Fruit fly (Drosophila melanogaster) whole organism, embryonic: ENCODE measurements around the gene CG2247.
A peak's percentile ranks its signal among the peaks of the same experiment; 100 is the strongest.

Experiments
- Antp ChIP-seq: fragments of 200-800 bp; sonication (Bioruptor generic); optimal IDR thresholded peaks from 3 replicates; lab custom pipeline; 2016; ENCODE audit warnings: missing biosample characterization, missing genetic modification characterization
- Blimp-1 ChIP-seq: fragments of 200-800 bp; sonication (Bioruptor generic); optimal IDR thresholded peaks from 3 replicates; lab custom pipeline; 2018; ENCODE audit warnings: missing biosample characterization, missing genetic modification characterization, mild to moderate bottlenecking, moderate library complexity, missing genetic modification reagents
- Bteb2 ChIP-seq: fragments of 200-800 bp; sonication (Bioruptor generic); optimal IDR thresholded peaks from 2 replicates; lab custom pipeline; 2016; ENCODE audit warnings: missing biosample characterization, missing genetic modification characterization
- CG10366 ChIP-seq: fragments of 200-800 bp; sonication (Bioruptor generic); IDR thresholded peaks from 2 replicates; pipeline ENCODE4 v1.3.6; 2022; ENCODE audit warnings: missing biosample characterization, missing genetic modification characterization
- CG11504 ChIP-seq: fragments of 200-800 bp; sonication (Bioruptor generic); optimal IDR thresholded peaks from 3 replicates; lab custom pipeline; 2019; ENCODE audit warnings: missing biosample characterization, mild to moderate bottlenecking, missing genetic modification characterization, moderate library complexity
- CG11560 ChIP-seq: fragments of 200-800 bp; sonication (Bioruptor generic); IDR thresholded peaks from 3 replicates; pipeline ENCODE4 v1.3.6; 2022; ENCODE audit warnings: missing biosample characterization, missing genetic modification characterization
- CG11723 ChIP-seq: fragments of 200-800 bp; sonication (Bioruptor generic); optimal IDR thresholded peaks from 2 replicates; lab custom pipeline; 2017; ENCODE audit warnings: missing biosample characterization, mild to moderate bottlenecking, missing genetic modification characterization
- CG12219 ChIP-seq: fragments of 200-800 bp; sonication (Bioruptor generic); optimal IDR thresholded peaks from 3 replicates; lab custom pipeline; 2018; ENCODE audit warnings: missing biosample characterization, mild to moderate bottlenecking, missing genetic modification characterization
- CG12391 ChIP-seq: fragments of 200-800 bp; sonication (Bioruptor generic); optimal IDR thresholded peaks from 3 replicates; lab custom pipeline; 2018; ENCODE audit warnings: missing biosample characterization, mild to moderate bottlenecking, missing genetic modification characterization, moderate library complexity
- CG12659 ChIP-seq: fragments of 200-800 bp; sonication (Bioruptor generic); optimal IDR thresholded peaks from 3 replicates; lab custom pipeline; 2017; ENCODE audit warnings: mild to moderate bottlenecking, missing biosample characterization, missing genetic modification reagents, missing genetic modification characterization
- CG13424 ChIP-seq: fragments of 200-800 bp; sonication (Bioruptor generic); optimal IDR thresholded peaks from 2 replicates; lab custom pipeline; 2019; ENCODE audit warnings: missing biosample characterization, mild to moderate bottlenecking, missing genetic modification characterization, moderate library complexity
- CG14050 ChIP-seq: fragments of 200-800 bp; sonication (Bioruptor generic); IDR thresholded peaks from 3 replicates; pipeline ENCODE4 v1.3.6; 2022; ENCODE audit warnings: missing biosample characterization, missing genetic modification characterization
- CG15269 ChIP-seq: fragments of 200-800 bp; sonication (Bioruptor generic); optimal IDR thresholded peaks from 2 replicates; lab custom pipeline; 2018; ENCODE audit warnings: missing biosample characterization, mild to moderate bottlenecking, missing genetic modification characterization, moderate library complexity
- CG1529 ChIP-seq: fragments of 200-800 bp; sonication (Bioruptor generic); optimal IDR thresholded peaks from 3 replicates; lab custom pipeline; 2018; ENCODE audit warnings: missing biosample characterization, missing genetic modification characterization
- CG2889 ChIP-seq: fragments of 200-800 bp; sonication (Bioruptor generic); IDR thresholded peaks from 3 replicates; pipeline ENCODE4 v1.3.6; 2022; ENCODE audit warnings: missing biosample characterization, missing genetic modification characterization
- CG3407 ChIP-seq: fragments of 200-800 bp; sonication (Bioruptor generic); optimal IDR thresholded peaks from 2 replicates; lab custom pipeline; 2018; ENCODE audit warnings: missing biosample characterization, mild to moderate bottlenecking, missing genetic modification characterization
- CG5180 ChIP-seq: fragments of 200-800 bp; sonication (Bioruptor generic); optimal IDR thresholded peaks from 3 replicates; lab custom pipeline; 2017; ENCODE audit warnings: missing biosample characterization, missing genetic modification characterization, mild to moderate bottlenecking, moderate library complexity, missing genetic modification reagents
- CG6272 ChIP-seq: fragments of 200-800 bp; sonication (Bioruptor generic); IDR thresholded peaks from 2 replicates; pipeline ENCODE4 v1.3.6; 2022; ENCODE audit warnings: missing biosample characterization, missing genetic modification characterization
- CG9215 ChIP-seq: fragments of 200-800 bp; sonication (Bioruptor generic); IDR thresholded peaks from 2 replicates; pipeline ENCODE4 v1.3.6; 2022; ENCODE audit warnings: missing biosample characterization, missing genetic modification characterization
- CG9727 ChIP-seq: fragments of 200-800 bp; sonication (Bioruptor generic); optimal IDR thresholded peaks from 3 replicates; lab custom pipeline; 2017; ENCODE audit warnings: missing biosample characterization, mild to moderate bottlenecking, missing genetic modification characterization
- CG9797 ChIP-seq: fragments of 200-800 bp; sonication (Bioruptor generic); optimal IDR thresholded peaks from 3 replicates; lab custom pipeline; 2018; ENCODE audit warnings: missing biosample characterization, mild to moderate bottlenecking, missing genetic modification characterization
- D19A ChIP-seq: fragments of 200-800 bp; optimal IDR thresholded peaks from 3 replicates; lab custom pipeline; 2019; ENCODE audit warnings: missing biosample characterization, mild to moderate bottlenecking, missing genetic modification characterization, moderate library complexity
- Jarid2 ChIP-seq: fragments of 200-800 bp; sonication (Bioruptor generic); optimal IDR thresholded peaks from 3 replicates; lab custom pipeline; 2017; ENCODE audit warnings: mild to moderate bottlenecking, missing biosample characterization, missing genetic modification reagents, missing genetic modification characterization
- Lpt ChIP-seq: fragments of >200 bp; optimal IDR thresholded peaks from 2 replicates; lab custom pipeline; 2018; ENCODE audit warnings: missing biosample characterization, missing genetic modification characterization
- Oli ChIP-seq: fragments of 200-800 bp; sonication (Bioruptor generic); optimal IDR thresholded peaks from 2 replicates; lab custom pipeline; 2018; ENCODE audit warnings: missing biosample characterization, mild to moderate bottlenecking, missing genetic modification characterization, moderate library complexity
- Sox100B ChIP-seq: fragments of 200-800 bp; sonication (Bioruptor generic); optimal IDR thresholded peaks from 3 replicates; lab custom pipeline; 2018; ENCODE audit warnings: missing biosample characterization, mild to moderate bottlenecking, missing genetic modification characterization
- Ssrp ChIP-seq: fragments of 200-800 bp; sonication (Bioruptor generic); optimal IDR thresholded peaks from 2 replicates; lab custom pipeline; 2018; ENCODE audit warnings: missing biosample characterization, mild to moderate bottlenecking, missing genetic modification characterization, moderate library complexity
- Vsx1 ChIP-seq: fragments of 200-800 bp; sonication (Bioruptor generic); optimal IDR thresholded peaks from 2 replicates; lab custom pipeline; 2017; ENCODE audit warnings: missing biosample characterization, mild to moderate bottlenecking, missing genetic modification characterization, missing genetic modification reagents
- ap ChIP-seq: fragments of 200-800 bp; sonication (Bioruptor generic); IDR thresholded peaks from 2 replicates; pipeline ENCODE4 v1.3.6; 2022; ENCODE audit warnings: missing biosample characterization, missing genetic modification characterization
- az2 ChIP-seq: fragments of 200-800 bp; sonication (Bioruptor generic); optimal IDR thresholded peaks from 3 replicates; lab custom pipeline; 2016; ENCODE audit warnings: missing biosample characterization, missing genetic modification characterization
- bcd ChIP-seq: fragments of 200-800 bp; sonication (Bioruptor generic); optimal IDR thresholded peaks from 2 replicates; lab custom pipeline; 2017; ENCODE audit warnings: missing biosample characterization, mild to moderate bottlenecking, missing genetic modification characterization
- bsh ChIP-seq, 2 experiments: fragments of 200-800 bp; sonication (Bioruptor generic); optimal IDR thresholded peaks; 2 replicates each; lab custom pipeline; 2017 to 2018; ENCODE audit warnings: mild to moderate bottlenecking in 2 of 2, missing biosample characterization in 2 of 2, missing genetic modification characterization in 2 of 2, moderate library complexity in 1 of 2
- chif ChIP-seq, 2 experiments: fragments of 200-800 bp; sonication (Bioruptor generic); optimal IDR thresholded peaks; 3 replicates each; lab custom pipeline; 2016; ENCODE audit warnings: missing biosample characterization in 2 of 2, missing genetic modification characterization in 2 of 2
- dysf ChIP-seq: fragments of 200-800 bp; sonication (Bioruptor generic); IDR thresholded peaks from 3 replicates; pipeline ENCODE4 v1.3.6; 2022; ENCODE audit warnings: missing biosample characterization, missing genetic modification characterization
- ewg ChIP-seq: fragments of 200-800 bp; sonication (Bioruptor generic); optimal IDR thresholded peaks from 3 replicates; lab custom pipeline; 2017; ENCODE audit warnings: mild to moderate bottlenecking, missing biosample characterization, missing genetic modification reagents, missing genetic modification characterization
- fd96Cb ChIP-seq: fragments of 200-800 bp; sonication (Bioruptor generic); optimal IDR thresholded peaks from 2 replicates; lab custom pipeline; 2018; ENCODE audit warnings: missing biosample characterization, mild to moderate bottlenecking, missing genetic modification characterization, moderate library complexity
- grau ChIP-seq: fragments of 200-800 bp; optimal IDR thresholded peaks from 3 replicates; lab custom pipeline; 2019; ENCODE audit warnings: missing biosample characterization, mild to moderate bottlenecking, missing genetic modification characterization, moderate library complexity
- ind ChIP-seq: fragments of 200-800 bp; sonication (Bioruptor generic); optimal IDR thresholded peaks from 3 replicates; lab custom pipeline; 2016; ENCODE audit warnings: missing biosample characterization, missing genetic modification characterization
- kni ChIP-seq: fragments of 200-800 bp; sonication (Bioruptor generic); optimal IDR thresholded peaks from 3 replicates; lab custom pipeline; 2017; ENCODE audit warnings: mild to moderate bottlenecking, missing biosample characterization, missing genetic modification reagents, missing genetic modification characterization
- lmd ChIP-seq: fragments of 200-800 bp; sonication (Bioruptor generic); IDR thresholded peaks from 2 replicates; pipeline ENCODE4 v1.3.6; 2022; ENCODE audit warnings: missing biosample characterization, missing genetic modification characterization
- lov ChIP-seq, 2 experiments: fragments of 200-800 bp in 1 of 2; fragments of >200 bp in 1 of 2; sonication (Bioruptor generic) in 1 of 2; IDR thresholded peaks in 1 of 2; optimal IDR thresholded peaks in 1 of 2; 2 replicates in 1 of 2; 3 replicates in 1 of 2; pipeline versions ENCODE4 v1.3.6 to Lab custom; 2017 to 2022; ENCODE audit warnings: missing biosample characterization in 1 of 2, missing genetic modification characterization in 1 of 2
- nerfin-1 ChIP-seq: fragments of 200-800 bp; sonication (Bioruptor generic); optimal IDR thresholded peaks from 3 replicates; lab custom pipeline; 2019; ENCODE audit warnings: missing biosample characterization, mild to moderate bottlenecking, missing genetic modification characterization, moderate library complexity
- nom ChIP-seq: fragments of 200-800 bp; sonication (Bioruptor generic); optimal IDR thresholded peaks from 2 replicates; lab custom pipeline; 2017; ENCODE audit warnings: missing biosample characterization, missing genetic modification characterization, mild to moderate bottlenecking, moderate library complexity, missing genetic modification reagents
- phol ChIP-seq: fragments of 200-800 bp; sonication (Bioruptor generic); optimal IDR thresholded peaks from 3 replicates; lab custom pipeline; 2018; ENCODE audit warnings: missing biosample characterization, mild to moderate bottlenecking, missing genetic modification characterization, moderate library complexity
- run ChIP-seq: fragments of 200-800 bp; sonication (Bioruptor generic); optimal IDR thresholded peaks from 3 replicates; lab custom pipeline; 2018; ENCODE audit warnings: missing biosample characterization, mild to moderate bottlenecking, missing genetic modification characterization
- sc ChIP-seq, 3 experiments: fragments of >200 bp in 2 of 3; fragments of 200-800 bp in 1 of 3; sonication (Bioruptor generic) in 1 of 3; optimal IDR thresholded peaks; 2 replicates in 2 of 3; 3 replicates in 1 of 3; lab custom pipeline; 2017; ENCODE audit warnings: mild to moderate bottlenecking in 1 of 3, missing biosample characterization in 1 of 3, missing genetic modification characterization in 1 of 3, missing genetic modification reagents in 1 of 3
- zen ChIP-seq: fragments of 200-800 bp; sonication (Bioruptor generic); optimal IDR thresholded peaks from 3 replicates; lab custom pipeline; 2018; ENCODE audit warnings: missing biosample characterization, mild to moderate bottlenecking, missing genetic modification characterization, moderate library complexity
- zfh2 ChIP-seq: fragments of 200-800 bp; sonication (Bioruptor generic); optimal IDR thresholded peaks from 2 replicates; lab custom pipeline; 2016; ENCODE audit warnings: missing biosample characterization, missing genetic modification characterization

Gene CG2247

dm6 chrX:11659080-11659479 is 47.6 kb upstream of the CG2247 start (continued):
- 0 out of 2 replicates have a peak, but pooled peaks have one; percentile 28 for TF ChIP-seq CG10366 (GFP tag; lab: Robert Waterston, UW)
- peak; percentile 40 for TF ChIP-seq run (tag; lab: Kevin White, UChicago)
- TF ChIP-seq CG13424 (tag; lab: Kevin White, UChicago): peak; percentile 72
- TF ChIP-seq D19A (tag; lab: Kevin White, UChicago): peak; percentile 58
- no peak for TF ChIP-seq sc (optimal IDR thresholded peaks at IDR 0.05; lab: Kevin White, UChicago)
- peak; percentile 20 for TF ChIP-seq sc (GFP tag; optimal IDR thresholded peaks at IDR 0.05; lab: Kevin White, UChicago)
- TF ChIP-seq CG5180: peak; percentile 76
- peak; percentile 77 for TF ChIP-seq Oli (tag; lab: Kevin White, UChicago)
- peak; percentile 63 for TF ChIP-seq lmd (GFP tag; lab: Robert Waterston, UW)
- no peak for TF ChIP-seq lov (optimal IDR thresholded peaks at IDR 0.05; lab: Kevin White, UChicago)
- no peak for TF ChIP-seq lov (GFP tag; IDR thresholded peaks at IDR 0.05; lab: Robert Waterston, UW)
- peak; percentile 31 for TF ChIP-seq CG9727 (GFP tag; lab: Kevin White, UChicago)
- no peak for TF ChIP-seq Lpt (GFP tag; lab: Kevin White, UChicago)
- TF ChIP-seq nom (GFP tag; lab: Kevin White, UChicago): peak; percentile 86
- peak; percentile 20 for TF ChIP-seq CG3407 (GFP tag; lab: Kevin White, UChicago)
- no peak for TF ChIP-seq Vsx1 (GFP tag; lab: Kevin White, UChicago)
- peak; percentile 60 for TF ChIP-seq dysf (GFP tag; lab: Robert Waterston, UW)
- no peak for TF ChIP-seq Bteb2 (GFP tag; lab: Kevin White, UChicago)
- peak; percentile 77 for TF ChIP-seq CG11504 (tag; lab: Kevin White, UChicago)
- TF ChIP-seq ap (GFP tag; lab: Robert Waterston, UW): 0 out of 2 replicates have a peak, but pooled peaks have one; percentile 24
- peak; percentile 72 for TF ChIP-seq Sox100B (GFP tag; lab: Kevin White, UChicago)
- TF ChIP-seq nerfin-1 (tag; lab: Kevin White, UChicago): peak; percentile 53
- TF ChIP-seq bsh (GFP tag; optimal IDR thresholded peaks at IDR 0.05; lab: Kevin White, UChicago): peak; percentile 57 to 76
- peak; percentile 60 for TF ChIP-seq CG12391 (tag; lab: Kevin White, UChicago)
- TF ChIP-seq CG9215 (GFP tag; lab: Robert Waterston, UW): 0 out of 2 replicates have a peak, but pooled peaks have one; percentile 24
- TF ChIP-seq CG12659 (GFP tag; lab: Kevin White, UChicago): peak; percentile 33
- 0 out of 3 replicates have a peak, but pooled peaks have one; percentile 11 for TF ChIP-seq CG14050 (GFP tag; lab: Robert Waterston, UW)
- no peak for TF ChIP-seq zfh2 (GFP tag; lab: Kevin White, UChicago)
- TF ChIP-seq ewg (GFP tag; lab: Kevin White, UChicago): peak; percentile 24
- TF ChIP-seq fd96Cb (tag; lab: Kevin White, UChicago): peak; percentile 69
- TF ChIP-seq grau (tag; lab: Kevin White, UChicago): peak; percentile 60
- peak; percentile 19 for TF ChIP-seq kni
- TF ChIP-seq ind: peak; percentile 55
- peak; percentile 44 for TF ChIP-seq az2 (GFP tag; lab: Kevin White, UChicago)
- TF ChIP-seq Antp (GFP tag; lab: Kevin White, UChicago): no peak
- peak; percentile 5 for TF ChIP-seq CG12219
- TF ChIP-seq CG9797 (GFP tag; lab: Kevin White, UChicago): no peak
- peak; percentile 15 for TF ChIP-seq CG11723 (GFP tag; lab: Kevin White, UChicago)
- no peak for TF ChIP-seq zen (tag; lab: Kevin White, UChicago)
- TF ChIP-seq CG6272 (GFP tag; lab: Robert Waterston, UW): peak; percentile 36; the same call in 1 of the 2 replicates
- peak; percentile 38 for TF ChIP-seq CG1529 (GFP tag; lab: Kevin White, UChicago)
- no peak for TF ChIP-seq CG2889
- peak; percentile 45 for TF ChIP-seq CG15269 (tag; lab: Kevin White, UChicago)
- no peak for TF ChIP-seq chif (GFP tag; optimal IDR thresholded peaks at IDR 0.05; lab: Kevin White, UChicago)
- peak; percentile 2 for TF ChIP-seq Jarid2
- TF ChIP-seq phol (tag; lab: Kevin White, UChicago): peak; percentile 76
- 0 out of 3 replicates have a peak, but pooled peaks have one; percentile 28 for TF ChIP-seq CG11560 (tag; lab: Robert Waterston, UW)
- peak; percentile 62 for TF ChIP-seq Blimp-1 (GFP tag; lab: Kevin White, UChicago)
- peak; percentile 49 for TF ChIP-seq bcd (GFP tag; lab: Kevin White, UChicago)
- peak; percentile 58 for TF ChIP-seq Ssrp (tag; lab: Kevin White, UChicago)
